Fruit fly (Drosophila melanogaster) whole organism, embryonic: ENCODE measurements around the gene CG3009.

Experiments used
- Atf-2 ChIP-seq: fragments of 200-800 bp; sonication (Bioruptor generic); optimal IDR thresholded peaks from 2 replicates; lab custom pipeline; 2016; ENCODE audit warnings: missing biosample characterization, missing genetic modification characterization
- Awh ChIP-seq: fragments of 200-800 bp; sonication (Bioruptor generic); IDR thresholded peaks from 2 replicates; pipeline ENCODE4, ENCODE4 v1.3.6; 2022; ENCODE audit warnings: missing biosample characterization, missing genetic modification characterization
- Bteb2 ChIP-seq: fragments of 200-800 bp; sonication (Bioruptor generic); optimal IDR thresholded peaks from 2 replicates; lab custom pipeline; 2016; ENCODE audit warnings: missing biosample characterization, missing genetic modification characterization
- CG10366 ChIP-seq: fragments of 200-800 bp; sonication (Bioruptor generic); IDR thresholded peaks from 2 replicates; pipeline ENCODE4 v1.3.6; 2022; ENCODE audit warnings: missing biosample characterization, missing genetic modification characterization
- CG10959 ChIP-seq: fragments of 200-800 bp; sonication (Bioruptor generic); IDR thresholded peaks from 2 replicates; pipeline ENCODE4 v1.3.6; 2022; ENCODE audit warnings: missing biosample characterization, missing genetic modification characterization
- CG11247 ChIP-seq: fragments of 200-800 bp; sonication (Bioruptor generic); IDR thresholded peaks from 2 replicates; pipeline ENCODE4 v1.3.6; 2022; ENCODE audit warnings: missing biosample characterization, missing genetic modification characterization
- CG12219 ChIP-seq: fragments of 200-800 bp; sonication (Bioruptor generic); optimal IDR thresholded peaks from 3 replicates; lab custom pipeline; 2018; ENCODE audit warnings: missing biosample characterization, mild to moderate bottlenecking, missing genetic modification characterization
- CG12659 ChIP-seq: fragments of 200-800 bp; sonication (Bioruptor generic); optimal IDR thresholded peaks from 3 replicates; lab custom pipeline; 2017; ENCODE audit warnings: mild to moderate bottlenecking, missing biosample characterization, missing genetic modification reagents, missing genetic modification characterization
- CG12769 ChIP-seq: fragments of 200-800 bp; sonication (Bioruptor generic); optimal IDR thresholded peaks from 2 replicates; lab custom pipeline; 2019; ENCODE audit warnings: missing biosample characterization, mild to moderate bottlenecking, missing genetic modification characterization, moderate library complexity
- CG13624 ChIP-seq: fragments of 200-800 bp; sonication (Bioruptor generic); optimal IDR thresholded peaks from 2 replicates; lab custom pipeline; 2016; ENCODE audit warnings: missing biosample characterization, missing genetic modification characterization
- CG14710 ChIP-seq: fragments of 200-800 bp; sonication (Bioruptor generic); optimal IDR thresholded peaks from 3 replicates; lab custom pipeline; 2019; ENCODE audit warnings: missing biosample characterization, mild to moderate bottlenecking, missing genetic modification characterization, moderate library complexity
- CG15696 ChIP-seq: fragments of 200-800 bp; sonication (Bioruptor generic); optimal IDR thresholded peaks from 2 replicates; lab custom pipeline; 2019; ENCODE audit warnings: missing biosample characterization, mild to moderate bottlenecking, missing genetic modification characterization, moderate library complexity
- CG17385 ChIP-seq: fragments of 200-800 bp; sonication (Bioruptor generic); optimal IDR thresholded peaks from 3 replicates; lab custom pipeline; 2018; ENCODE audit warnings: missing biosample characterization, mild to moderate bottlenecking, missing genetic modification characterization
- CG17612 ChIP-seq: fragments of 200-800 bp; sonication (Bioruptor generic); IDR thresholded peaks from 2 replicates; pipeline ENCODE4 v1.3.6; 2022; ENCODE audit warnings: missing biosample characterization, missing genetic modification characterization
- CG18619 ChIP-seq: fragments of 200-800 bp; sonication (Bioruptor generic); optimal IDR thresholded peaks from 3 replicates; lab custom pipeline; 2017; ENCODE audit warnings: missing biosample characterization, mild to moderate bottlenecking, missing genetic modification characterization
- CG32767 ChIP-seq: fragments of 200-800 bp; sonication (Bioruptor generic); IDR thresholded peaks from 2 replicates; pipeline ENCODE4 v1.3.6; 2022; ENCODE audit warnings: missing biosample characterization, missing genetic modification characterization
- CG42726 ChIP-seq: fragments of 200-800 bp; sonication (Bioruptor generic); IDR thresholded peaks from 2 replicates; pipeline ENCODE4 v1.3.6; 2022; ENCODE audit warnings: missing biosample characterization, missing genetic modification characterization; ENCODE audit not compliant: partially characterized antibody
- CG4854 ChIP-seq: fragments of 200-800 bp; sonication (Bioruptor generic); optimal IDR thresholded peaks from 2 replicates; lab custom pipeline; 2016; ENCODE audit warnings: missing biosample characterization, missing genetic modification characterization, inconsistent platforms
- CG6254 ChIP-seq: fragments of 200-800 bp; sonication (Bioruptor generic); optimal IDR thresholded peaks from 3 replicates; lab custom pipeline; 2017; ENCODE audit warnings: mild to moderate bottlenecking, missing biosample characterization, missing genetic modification reagents, missing genetic modification characterization
- CG7271 ChIP-seq: fragments of 200-800 bp; sonication (Bioruptor generic); optimal IDR thresholded peaks from 2 replicates; lab custom pipeline; 2018; ENCODE audit warnings: missing biosample characterization, mild to moderate bottlenecking, missing genetic modification characterization, moderate library complexity
- CG7987 ChIP-seq: fragments of 200-800 bp; sonication (Bioruptor generic); optimal IDR thresholded peaks from 2 replicates; lab custom pipeline; 2018; ENCODE audit warnings: missing biosample characterization, mild to moderate bottlenecking, missing genetic modification characterization, moderate library complexity
- CG8359 ChIP-seq: fragments of 200-800 bp; sonication (Bioruptor generic); optimal IDR thresholded peaks from 2 replicates; lab custom pipeline; 2017; ENCODE audit warnings: missing biosample characterization, mild to moderate bottlenecking, missing genetic modification characterization, borderline replicate concordance
- CG8944 ChIP-seq: fragments of 200-800 bp; sonication (Bioruptor generic); optimal IDR thresholded peaks from 3 replicates; lab custom pipeline; 2016; ENCODE audit warnings: missing biosample characterization, missing genetic modification characterization
- CG9609 ChIP-seq: fragments of 200-800 bp; sonication (Bioruptor generic); optimal IDR thresholded peaks from 3 replicates; lab custom pipeline; 2016; ENCODE audit warnings: missing biosample characterization, missing genetic modification characterization
- CkIIα-i1 ChIP-seq: fragments of 200-800 bp; sonication (Bioruptor generic); IDR thresholded peaks from 2 replicates; pipeline ENCODE4 v1.3.6; 2022; ENCODE audit warnings: missing biosample characterization, missing genetic modification characterization
- Deaf1 ChIP-seq: fragments of 200-800 bp; optimal IDR thresholded peaks from 3 replicates; lab custom pipeline; 2019; ENCODE audit warnings: missing biosample characterization, mild to moderate bottlenecking, missing genetic modification characterization, moderate library complexity
- Elba2 ChIP-seq: fragments of 200-800 bp; sonication (Bioruptor generic); optimal IDR thresholded peaks from 3 replicates; lab custom pipeline; 2016; ENCODE audit warnings: missing biosample characterization, missing genetic modification characterization
- HLH3B ChIP-seq: fragments of 200-800 bp; sonication (Bioruptor generic); IDR thresholded peaks from 2 replicates; pipeline ENCODE4 v1.3.6; 2022; ENCODE audit warnings: missing biosample characterization, missing genetic modification characterization
- HLHmδ ChIP-seq: fragments of 200-800 bp; sonication (Bioruptor generic); optimal IDR thresholded peaks from 2 replicates; lab custom pipeline; 2018; ENCODE audit warnings: missing biosample characterization, mild to moderate bottlenecking, missing genetic modification characterization, moderate library complexity
- Hsf ChIP-seq: fragments of 200-800 bp; sonication (Bioruptor generic); optimal IDR thresholded peaks from 3 replicates; lab custom pipeline; 2016; ENCODE audit warnings: missing biosample characterization, missing genetic modification characterization
- Spps ChIP-seq: fragments of 200-800 bp; sonication (Bioruptor generic); optimal IDR thresholded peaks from 2 replicates; lab custom pipeline; 2018; ENCODE audit warnings: missing biosample characterization, mild to moderate bottlenecking, missing genetic modification characterization
- Stat92E ChIP-seq, 3 experiments: fragments of >200 bp in 2 of 3; fragments of 200-800 bp in 1 of 3; sonication (Bioruptor generic) in 1 of 3; optimal IDR thresholded peaks; 2 replicates each; lab custom pipeline; 2017 to 2019; ENCODE audit warnings: missing biosample characterization in 3 of 3, missing genetic modification characterization in 3 of 3, mild to moderate bottlenecking in 1 of 3, moderate library complexity in 1 of 3
- ash1 ChIP-seq: fragments of 200-800 bp; sonication (Bioruptor generic); optimal IDR thresholded peaks from 2 replicates; lab custom pipeline; 2018; ENCODE audit warnings: missing biosample characterization, mild to moderate bottlenecking, missing genetic modification characterization
- az2 ChIP-seq: fragments of 200-800 bp; sonication (Bioruptor generic); optimal IDR thresholded peaks from 3 replicates; lab custom pipeline; 2016; ENCODE audit warnings: missing biosample characterization, missing genetic modification characterization
- bcd ChIP-seq: fragments of 200-800 bp; sonication (Bioruptor generic); optimal IDR thresholded peaks from 2 replicates; lab custom pipeline; 2017; ENCODE audit warnings: missing biosample characterization, mild to moderate bottlenecking, missing genetic modification characterization
- bsh ChIP-seq, 2 experiments: fragments of 200-800 bp; sonication (Bioruptor generic); optimal IDR thresholded peaks; 2 replicates each; lab custom pipeline; 2017 to 2018; ENCODE audit warnings: mild to moderate bottlenecking in 2 of 2, missing biosample characterization in 2 of 2, missing genetic modification characterization in 2 of 2, moderate library complexity in 1 of 2
- danr ChIP-seq: fragments of 200-800 bp; sonication (Bioruptor generic); IDR thresholded peaks from 2 replicates; pipeline ENCODE4 v1.3.6; 2022; ENCODE audit warnings: missing biosample characterization, missing genetic modification characterization
- dm ChIP-seq: fragments of 200-800 bp; sonication (Bioruptor generic); optimal IDR thresholded peaks from 3 replicates; lab custom pipeline; 2016; ENCODE audit warnings: missing biosample characterization, missing genetic modification characterization
- en ChIP-seq: fragments of 200-800 bp; sonication (Bioruptor generic); optimal IDR thresholded peaks from 2 replicates; lab custom pipeline; 2016; ENCODE audit warnings: missing biosample characterization, missing genetic modification characterization
- exex ChIP-seq: fragments of 200-800 bp; sonication (Bioruptor generic); optimal IDR thresholded peaks from 4 replicates; lab custom pipeline; 2018; ENCODE audit warnings: missing biosample characterization, mild to moderate bottlenecking, missing genetic modification characterization, moderate library complexity
- fd96Cb ChIP-seq: fragments of 200-800 bp; sonication (Bioruptor generic); optimal IDR thresholded peaks from 2 replicates; lab custom pipeline; 2018; ENCODE audit warnings: missing biosample characterization, mild to moderate bottlenecking, missing genetic modification characterization, moderate library complexity
- gem ChIP-seq: fragments of 200-800 bp; sonication (Bioruptor generic); optimal IDR thresholded peaks from 2 replicates; lab custom pipeline; 2019; ENCODE audit warnings: missing biosample characterization, mild to moderate bottlenecking, missing genetic modification characterization, moderate library complexity
- oc ChIP-seq: fragments of 200-800 bp; sonication (Bioruptor generic); optimal IDR thresholded peaks from 2 replicates; lab custom pipeline; 2018; ENCODE audit warnings: missing biosample characterization, mild to moderate bottlenecking, missing genetic modification characterization, moderate library complexity
- pfk ChIP-seq: fragments of 200-800 bp; sonication (Bioruptor generic); optimal IDR thresholded peaks from 2 replicates; lab custom pipeline; 2018; ENCODE audit warnings: missing biosample characterization, mild to moderate bottlenecking, missing genetic modification characterization, moderate library complexity
- rib ChIP-seq: fragments of 200-800 bp; sonication (Bioruptor generic); IDR thresholded peaks from 2 replicates; pipeline ENCODE4 v1.3.6; 2022; ENCODE audit warnings: missing biosample characterization, missing genetic modification characterization
- sug ChIP-seq: fragments of 200-800 bp; optimal IDR thresholded peaks from 2 replicates; lab custom pipeline; 2019; ENCODE audit warnings: missing biosample characterization, mild to moderate bottlenecking, missing genetic modification characterization, moderate library complexity
- tap ChIP-seq: fragments of 200-800 bp; optimal IDR thresholded peaks from 3 replicates; lab custom pipeline; 2019; ENCODE audit warnings: missing biosample characterization, mild to moderate bottlenecking, missing genetic modification characterization, moderate library complexity
- tx ChIP-seq: fragments of 200-800 bp; sonication (Bioruptor generic); optimal IDR thresholded peaks from 2 replicates; lab custom pipeline; 2016; ENCODE audit warnings: missing biosample characterization, missing genetic modification characterization
- wdn ChIP-seq: fragments of 200-800 bp; sonication (Bioruptor generic); IDR thresholded peaks from 2 replicates; pipeline ENCODE4 v1.3.6; 2022; ENCODE audit warnings: missing biosample characterization, missing genetic modification characterization
- zfh1 ChIP-seq: fragments of 200-800 bp; sonication (Bioruptor generic); IDR thresholded peaks from 3 replicates; pipeline ENCODE4 v1.3.6; 2022; ENCODE audit warnings: missing biosample characterization, missing genetic modification characterization

CG3009 gene

dm6 chrX:4684444-4684924 is 18.0 kb upstream of the CG3009 start (continued):
- peak; percentile 14; the same call in 1 of the 2 replicates for TF ChIP-seq CG17612 (GFP tag; lab: Robert Waterston, UW)
- TF ChIP-seq HLH3B (GFP tag; lab: Robert Waterston, UW): peak; percentile 88
- no peak for TF ChIP-seq Stat92E (GFP tag; optimal IDR thresholded peaks at IDR 0.05; lab: Kevin White, UChicago)
- TF ChIP-seq tap (tag; lab: Kevin White, UChicago): peak; percentile 67
- peak; percentile 92 for TF ChIP-seq CG32767
- TF ChIP-seq sug (tag; lab: Kevin White, UChicago): peak; percentile 90
- TF ChIP-seq CG12659 (GFP tag; lab: Kevin White, UChicago): peak; percentile 92
- TF ChIP-seq Deaf1 (tag; lab: Kevin White, UChicago): peak; percentile 54
- TF ChIP-seq Hsf (GFP tag; lab: Kevin White, UChicago): peak; percentile 81
- TF ChIP-seq CG18619 (GFP tag; lab: Kevin White, UChicago): peak; percentile 78
- peak; percentile 89 for TF ChIP-seq Elba2 (GFP tag; lab: Kevin White, UChicago)
- peak; percentile 79 for TF ChIP-seq tx (GFP tag; lab: Kevin White, UChicago)
- TF ChIP-seq bsh (GFP tag; optimal IDR thresholded peaks at IDR 0.05; lab: Kevin White, UChicago): peak in 1 of 2 experiments; percentile 62
- TF ChIP-seq CG17385 (GFP tag; lab: Kevin White, UChicago): peak; percentile 76
- peak; percentile 19 for TF ChIP-seq CG6254 (GFP tag; lab: Kevin White, UChicago)
- TF ChIP-seq rib: peak; percentile 86
- TF ChIP-seq CG12769 (tag; lab: Kevin White, UChicago): peak; percentile 95
- peak; percentile 61 for TF ChIP-seq CG15696 (tag; lab: Kevin White, UChicago)
- TF ChIP-seq az2 (GFP tag; lab: Kevin White, UChicago): peak; percentile 55
- TF ChIP-seq CG7987 (GFP tag; lab: Kevin White, UChicago): peak; percentile 82
- peak; percentile 82 for TF ChIP-seq gem (tag; lab: Kevin White, UChicago)
- peak; percentile 67 for TF ChIP-seq Bteb2 (GFP tag; lab: Kevin White, UChicago)
- TF ChIP-seq dm (GFP tag; lab: Kevin White, UChicago): peak; percentile 83
- peak; percentile 91 for TF ChIP-seq zfh1 (GFP tag; lab: Robert Waterston, UW)
- TF ChIP-seq fd96Cb: peak; percentile 67
- TF ChIP-seq CG10959 (GFP tag; lab: Robert Waterston, UW): peak; percentile 76
- TF ChIP-seq HLHmδ (GFP tag; lab: Kevin White, UChicago): no peak
- TF ChIP-seq oc: peak; percentile 51
- peak; percentile 95 for TF ChIP-seq CG14710 (tag; lab: Kevin White, UChicago)
- TF ChIP-seq Spps (tag; lab: Kevin White, UChicago): peak; percentile 11
- peak; percentile 49 for TF ChIP-seq Atf-2 (GFP tag; lab: Kevin White, UChicago)
- TF ChIP-seq en (GFP tag; lab: Kevin White, UChicago): peak; percentile 46
- TF ChIP-seq CG8359: no peak
- TF ChIP-seq CG10366 (GFP tag; lab: Robert Waterston, UW): peak; percentile 87
- peak; percentile 57 for TF ChIP-seq exex (tag; lab: Kevin White, UChicago)
- TF ChIP-seq CG7271 (tag; lab: Kevin White, UChicago): no peak
- peak; percentile 91 for TF ChIP-seq CG11247
- peak; percentile 91 for TF ChIP-seq CG42726 (GFP tag; lab: Robert Waterston, UW)
- TF ChIP-seq danr: peak; percentile 77
- TF ChIP-seq CG8944: peak; percentile 84
- peak; percentile 81 for TF ChIP-seq CG9609 (GFP tag; lab: Kevin White, UChicago)
- TF ChIP-seq CG13624: peak; percentile 87
- TF ChIP-seq pfk (GFP tag; lab: Kevin White, UChicago): peak; percentile 16
- TF ChIP-seq ash1 (GFP tag; lab: Kevin White, UChicago): peak; percentile 78
- no peak for TF ChIP-seq CkIIα-i1 (GFP tag; lab: Robert Waterston, UW)
- peak; percentile 82 for TF ChIP-seq wdn
- peak; percentile 87 for TF ChIP-seq Awh (GFP tag; lab: Robert Waterston, UW)
- TF ChIP-seq CG4854: peak; percentile 45
- TF ChIP-seq bcd (GFP tag; lab: Kevin White, UChicago): peak; percentile 76
- peak; percentile 75 for TF ChIP-seq CG12219
